Worm (Caenorhabditis elegans) whole organism, young adult: ENCODE measurements around the gene C25H3.10.

Experiments used
- F39B2.1 ChIP-seq: fragments of 200-800 bp; sonication (Bioruptor generic); IDR thresholded peaks from 2 replicates; pipeline ENCODE4 v1.3.6; 2022; ENCODE audit warnings: missing genetic modification reagents, missing genetic modification characterization, missing compliant biosample characterization
- K11D2.4 ChIP-seq: fragments of 200-800 bp; sonication (Bioruptor generic); IDR thresholded peaks from 2 replicates; pipeline ENCODE4 v1.3.6; 2022; ENCODE audit warnings: missing genetic modification reagents, missing genetic modification characterization, missing compliant biosample characterization
- K12H6.12 ChIP-seq: fragments of 200-800 bp; sonication (Bioruptor generic); optimal IDR thresholded peaks from 2 replicates; lab custom pipeline; 2018; ENCODE audit warnings: mild to moderate bottlenecking, missing genetic modification characterization, missing compliant biosample characterization
- Y67H2A.10 ChIP-seq: fragments of 200-800 bp; sonication (Bioruptor generic); conservative IDR thresholded peaks from 2 replicates; pipeline ENCODE4 v1.3.6; 2022; ENCODE audit warnings: missing genetic modification reagents, missing genetic modification characterization, missing compliant biosample characterization
- akir-1 ChIP-seq: fragments of 200-800 bp; sonication (Bioruptor generic); optimal IDR thresholded peaks from 2 replicates; lab custom pipeline; 2018; ENCODE audit warnings: mild to moderate bottlenecking, missing genetic modification characterization, moderate library complexity, missing compliant biosample characterization
- ama-1 ChIP-seq, 3 experiments: fragments of 150-350 bp in 1 of 3; sonication (generic microtip) in 2 of 3; optimal IDR thresholded peaks; 2 replicates each; lab custom pipeline; 2014 to 2018; ENCODE audit warnings: missing biosample characterization in 2 of 3, missing genetic modification characterization in 2 of 3, missing genetic modification reagents in 2 of 3
- aptf-2 ChIP-seq: fragments of 200-800 bp; sonication (Bioruptor generic); conservative IDR thresholded peaks from 2 replicates; pipeline ENCODE4 v1.3.6; 2022; ENCODE audit warnings: missing genetic modification reagents, missing genetic modification characterization, missing compliant biosample characterization
- atf-7 ChIP-seq: sonication (generic microtip); optimal IDR thresholded peaks from 2 replicates; lab custom pipeline; 2017; ENCODE audit warnings: mild to moderate bottlenecking, missing genetic modification characterization, missing compliant biosample characterization
- attf-6 ChIP-seq: fragments of 200-800 bp; sonication (Bioruptor generic); IDR thresholded peaks from 2 replicates; pipeline ENCODE4 v1.3.6; 2022; ENCODE audit warnings: missing genetic modification reagents, missing genetic modification characterization, missing compliant biosample characterization
- bed-1 ChIP-seq: fragments of 200-800 bp; sonication (Bioruptor generic); IDR thresholded peaks from 2 replicates; pipeline ENCODE4 v1.3.6; 2022; ENCODE audit warnings: missing genetic modification reagents, missing genetic modification characterization, missing compliant biosample characterization
- bed-2 ChIP-seq: fragments of 200-800 bp; sonication (Bioruptor generic); IDR thresholded peaks from 2 replicates; pipeline ENCODE4 v1.3.6; 2022; ENCODE audit warnings: missing genetic modification reagents, missing genetic modification characterization, missing compliant biosample characterization
- ccch-3 ChIP-seq: fragments of 200-800 bp; sonication (Bioruptor generic); optimal IDR thresholded peaks from 2 replicates; lab custom pipeline; 2018; ENCODE audit warnings: mild to moderate bottlenecking, missing genetic modification characterization, missing compliant biosample characterization
- cebp-2 ChIP-seq: fragments of 200-800 bp; sonication (Bioruptor generic); IDR thresholded peaks from 2 replicates; pipeline ENCODE4 v1.3.6; 2022; ENCODE audit warnings: missing genetic modification characterization, missing compliant biosample characterization
- ceh-58 ChIP-seq: fragments of 200-800 bp; sonication (Bioruptor generic); IDR thresholded peaks from 2 replicates; pipeline ENCODE4 v1.3.6; 2022; ENCODE audit warnings: missing genetic modification characterization, missing compliant biosample characterization
- die-1 ChIP-seq: sonication (generic microtip); optimal IDR thresholded peaks from 2 replicates; lab custom pipeline; 2016; ENCODE audit warnings: missing genotype, mild to moderate bottlenecking, missing genetic modification characterization, missing compliant biosample characterization
- dox-1 ChIP-seq: fragments of 200-800 bp; sonication (Bioruptor generic); IDR thresholded peaks from 2 replicates; pipeline ENCODE4 v1.3.6; 2022; ENCODE audit warnings: missing genetic modification reagents, missing genetic modification characterization, missing compliant biosample characterization
- dpff-1 ChIP-seq: sonication (generic microtip); optimal IDR thresholded peaks from 2 replicates; lab custom pipeline; 2017; ENCODE audit warnings: mild to moderate bottlenecking, missing genetic modification characterization, missing compliant biosample characterization
- egl-18 ChIP-seq: fragments of 200-800 bp; sonication (Bioruptor generic); IDR thresholded peaks from 2 replicates; pipeline ENCODE4 v1.3.6; 2022; ENCODE audit warnings: missing genetic modification reagents, missing genetic modification characterization, missing compliant biosample characterization
- egrh-3 ChIP-seq: fragments of 200-800 bp; sonication (Bioruptor generic); IDR thresholded peaks from 2 replicates; pipeline ENCODE4 v1.3.6; 2022; ENCODE audit warnings: missing genetic modification reagents, missing genetic modification characterization, missing compliant biosample characterization
- hlh-26 ChIP-seq: fragments of 200-800 bp; sonication (Bioruptor generic); conservative IDR thresholded peaks from 2 replicates; pipeline ENCODE4 v1.3.6; 2022; ENCODE audit warnings: missing genetic modification reagents, missing genetic modification characterization, missing compliant biosample characterization
- hsf-1 ChIP-seq: fragments of 200-800 bp; sonication (Bioruptor generic); IDR thresholded peaks from 2 replicates; pipeline ENCODE4 v1.3.6; 2022; ENCODE audit warnings: missing genetic modification reagents, missing genetic modification characterization, missing compliant biosample characterization
- lag-1 ChIP-seq: fragments of 200-800 bp; sonication (Bioruptor generic); IDR thresholded peaks from 2 replicates; pipeline ENCODE4 v1.3.6; 2022; ENCODE audit warnings: missing genetic modification reagents, missing genetic modification characterization, missing compliant biosample characterization
- let-607 ChIP-seq, 2 experiments: fragments of 200-800 bp in 1 of 2; sonication (Bioruptor generic) in 1 of 2; sonication (generic microtip) in 1 of 2; optimal IDR thresholded peaks; 2 replicates each; lab custom pipeline; 2016 to 2018; ENCODE audit warnings: mild to moderate bottlenecking in 2 of 2, missing compliant biosample characterization in 2 of 2, missing genetic modification characterization in 2 of 2, moderate library complexity in 2 of 2, missing genotype in 1 of 2
- lin-26 ChIP-seq: fragments of 200-800 bp; sonication (Bioruptor generic); IDR thresholded peaks from 2 replicates; pipeline ENCODE4 v1.3.6; 2022; ENCODE audit warnings: missing genetic modification reagents, missing genetic modification characterization, missing compliant biosample characterization
- lin-35 ChIP-seq, 3 experiments: fragments of 150-350 bp in 2 of 3; sonication (generic microtip) in 1 of 3; optimal IDR thresholded peaks; 2 replicates each; lab custom pipeline; 2014 to 2018; ENCODE audit warnings: missing biosample characterization in 3 of 3, missing genetic modification characterization in 3 of 3, missing genetic modification reagents in 3 of 3
- lin-40 ChIP-seq: sonication (generic microtip); optimal IDR thresholded peaks from 2 replicates; lab custom pipeline; 2016; ENCODE audit warnings: missing genetic modification characterization, mild to moderate bottlenecking, missing compliant biosample characterization, missing genotype, missing genetic modification reagents
- lin-54 ChIP-seq: fragments of 200-800 bp; sonication (Bioruptor generic); optimal IDR thresholded peaks from 2 replicates; lab custom pipeline; 2018; ENCODE audit warnings: mild to moderate bottlenecking, missing genetic modification characterization, missing compliant biosample characterization
- lir-1 ChIP-seq: fragments of 200-800 bp; sonication (Bioruptor generic); conservative IDR thresholded peaks from 2 replicates; pipeline ENCODE4 v1.3.6; 2022; ENCODE audit warnings: missing genetic modification reagents, missing genetic modification characterization, missing compliant biosample characterization
- lsl-1 ChIP-seq: fragments of 200-800 bp; sonication (Bioruptor generic); optimal IDR thresholded peaks from 2 replicates; lab custom pipeline; 2018; ENCODE audit warnings: mild to moderate bottlenecking, missing genetic modification characterization, moderate library complexity, missing compliant biosample characterization
- lsy-27 ChIP-seq: sonication (generic microtip); optimal IDR thresholded peaks from 2 replicates; lab custom pipeline; 2017; ENCODE audit warnings: missing genetic modification characterization, mild to moderate bottlenecking, missing compliant biosample characterization, antibody characterized with exemption, missing genotype, borderline replicate concordance; ENCODE audit not compliant: insufficient read depth
- madf-8 ChIP-seq: fragments of 200-800 bp; sonication (Bioruptor generic); conservative IDR thresholded peaks from 2 replicates; pipeline ENCODE4 v1.3.6; 2022; ENCODE audit warnings: missing genetic modification reagents, missing genetic modification characterization, missing compliant biosample characterization
- mes-4 ChIP-seq: sonication (generic microtip); optimal IDR thresholded peaks from 2 replicates; lab custom pipeline; 2016; ENCODE audit warnings: missing genotype, missing genetic modification characterization, missing compliant biosample characterization
- mxl-1 ChIP-seq: sonication (generic microtip); optimal IDR thresholded peaks from 2 replicates; lab custom pipeline; 2016; ENCODE audit warnings: missing genetic modification characterization, missing compliant biosample characterization
- nfya-1 ChIP-seq: sonication (generic microtip); optimal IDR thresholded peaks from 2 replicates; lab custom pipeline; 2017; ENCODE audit warnings: antibody characterized with exemption, missing compliant biosample characterization, missing genetic modification characterization, borderline replicate concordance; ENCODE audit not compliant: insufficient read depth
- nfya-2 ChIP-seq: fragments of 200-800 bp; sonication (Bioruptor generic); IDR thresholded peaks from 2 replicates; pipeline ENCODE4 v1.3.6; 2022; ENCODE audit warnings: missing genetic modification reagents, missing genetic modification characterization, missing compliant biosample characterization
- rcor-1 ChIP-seq: fragments of 200-800 bp; sonication (Bioruptor generic); IDR thresholded peaks from 2 replicates; pipeline ENCODE4 v1.3.6; 2022; ENCODE audit warnings: missing genetic modification reagents, missing genetic modification characterization, missing compliant biosample characterization
- rec-8 ChIP-seq, 2 experiments: sonication (generic microtip); optimal IDR thresholded peaks; 2 replicates each; lab custom pipeline; 2016; ENCODE audit warnings: mild to moderate bottlenecking in 2 of 2, missing genetic modification characterization in 2 of 2, missing genetic modification reagents in 2 of 2, missing genotype in 2 of 2, missing biosample characterization in 1 of 2, missing compliant biosample characterization in 1 of 2, moderate library complexity in 1 of 2
- rpc-1 ChIP-seq, 2 experiments: fragments of 150-350 bp in 1 of 2; sonication (generic microtip) in 1 of 2; optimal IDR thresholded peaks; 2 replicates each; lab custom pipeline; 2014 to 2018; ENCODE audit warnings: missing biosample characterization in 1 of 2, missing genetic modification characterization in 1 of 2, missing genetic modification reagents in 1 of 2, missing genotype in 1 of 2
- somi-1 ChIP-seq: fragments of 200-800 bp; sonication (Bioruptor generic); optimal IDR thresholded peaks from 2 replicates; lab custom pipeline; 2018; ENCODE audit warnings: mild to moderate bottlenecking, missing genetic modification characterization, missing compliant biosample characterization
- tlf-1 ChIP-seq: fragments of 200-800 bp; sonication (Bioruptor generic); optimal IDR thresholded peaks from 2 replicates; lab custom pipeline; 2018; ENCODE audit warnings: mild to moderate bottlenecking, missing genetic modification characterization, missing compliant biosample characterization
- xnd-1 ChIP-seq: sonication (generic microtip); optimal IDR thresholded peaks from 2 replicates; lab custom pipeline; 2016; ENCODE audit warnings: missing genotype, missing genetic modification reagents, missing genetic modification characterization, missing compliant biosample characterization
- ztf-18 ChIP-seq: sonication (generic microtip); optimal IDR thresholded peaks from 2 replicates; lab custom pipeline; 2016; ENCODE audit warnings: missing genotype, mild to moderate bottlenecking, missing genetic modification characterization, missing compliant biosample characterization
- ztf-25 ChIP-seq: fragments of 200-800 bp; sonication (Bioruptor generic); IDR thresholded peaks from 2 replicates; pipeline ENCODE4 v1.3.6; 2022; ENCODE audit warnings: missing genetic modification reagents, missing genetic modification characterization, missing compliant biosample characterization
- ztf-28 ChIP-seq: fragments of 200-800 bp; sonication (Bioruptor generic); IDR thresholded peaks from 2 replicates; pipeline ENCODE4 v1.3.6; 2022; ENCODE audit warnings: missing genetic modification reagents, missing genetic modification characterization, missing compliant biosample characterization

The C25H3.10 gene

DNA sequence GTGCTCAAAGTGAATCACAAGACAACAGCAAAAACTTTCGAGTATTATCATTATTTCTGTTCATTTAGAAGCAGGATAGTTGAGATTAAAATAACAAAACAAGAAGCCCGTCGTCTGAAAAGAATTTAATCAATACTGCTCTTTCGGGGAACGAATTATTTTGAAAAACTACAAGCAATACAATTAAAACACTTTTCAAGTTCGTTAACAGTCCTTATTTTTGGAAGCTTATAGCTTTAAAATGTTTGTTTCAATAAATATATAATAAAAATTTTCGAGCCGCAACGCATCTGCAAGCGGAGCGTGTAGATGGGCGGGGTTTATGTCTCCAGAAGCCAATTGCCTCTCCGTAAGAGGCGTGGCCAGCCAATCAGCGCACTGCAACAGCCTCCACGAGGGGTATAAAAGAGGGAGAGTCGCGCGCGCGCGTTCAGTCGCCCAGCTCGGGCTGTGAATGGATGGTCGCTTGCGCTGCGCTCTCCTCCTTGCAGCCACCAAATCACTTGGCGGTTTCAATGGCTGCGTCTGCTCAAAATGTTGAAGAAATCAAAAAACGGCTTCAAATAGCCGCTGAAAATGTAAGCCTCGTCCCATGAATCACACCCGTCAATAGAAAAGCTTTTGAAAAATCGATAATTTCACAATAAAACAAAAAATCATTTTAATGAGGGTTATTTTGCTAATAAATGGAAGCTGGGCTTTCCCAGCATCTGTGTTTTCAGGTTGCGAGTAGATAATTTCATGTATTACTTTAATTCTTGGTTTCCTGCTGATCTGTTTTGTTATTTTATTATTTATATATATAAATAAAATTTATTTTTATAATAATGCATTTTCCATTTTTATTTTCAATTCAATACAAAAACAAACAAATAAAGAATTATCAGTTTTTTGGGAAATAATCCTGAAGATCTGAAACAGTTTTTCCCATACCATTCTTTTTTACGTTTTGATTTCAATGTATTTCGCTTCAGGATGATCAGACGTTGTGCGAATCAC, 37.7 kb downstream of the C25H3.10 start, which contains the start of the genes ift-43 and mdt-26:
ift-43 (minus strand) TSS at position 51 of the 999 bp plus-strand sequence.
mdt-26 (plus strand) TSS at position 446 of the 999 bp plus-strand sequence.
- TF ChIP-seq lin-40 (tag; lab: Kevin White, UChicago) (peak; percentile 87), hlh-26 (GFP tag; lab: Robert Waterston, UW) (no peak), mxl-1 (tag; lab: Kevin White, UChicago) (no peak), xnd-1 (tag; lab: Kevin White, UChicago) (no peak), mes-4 (tag; lab: Kevin White, UChicago) (no peak), aptf-2 (GFP tag; lab: Robert Waterston, UW) (no peak), K11D2.4 (GFP tag; lab: Robert Waterston, UW) (peak; percentile 91), lin-35 (GFP tag; optimal IDR thresholded peaks at IDR 0.05; lab: Kevin White, UChicago) (peak in 2 of 3 experiments; percentile 0 to 60), egl-18 (GFP tag; lab: Robert Waterston, UW) (peak; percentile 86; the same call in 1 of the 2 replicates), rpc-1 (optimal IDR thresholded peaks at IDR 0.05; lab: Kevin White, UChicago) (peak; percentile 6), rpc-1 (tag; optimal IDR thresholded peaks at IDR 0.05; lab: Kevin White, UChicago) (no peak), dox-1 (GFP tag; lab: Robert Waterston, UW) (peak; percentile 87), ztf-28 (GFP tag; lab: Robert Waterston, UW) (peak; percentile 88), F39B2.1 (GFP tag; lab: Robert Waterston, UW) (no peak), ztf-25 (no peak), ceh-58 (GFP tag; lab: Robert Waterston, UW) (no peak), cebp-2 (GFP tag; lab: Robert Waterston, UW) (0 out of 2 replicates have a peak, but pooled peaks have one; percentile 40), bed-1 (GFP tag; lab: Robert Waterston, UW) (0 out of 2 replicates have a peak, but pooled peaks have one; percentile 86), somi-1 (GFP tag; lab: Kevin White, UChicago) (no peak), nfya-2 (GFP tag; lab: Robert Waterston, UW) (peak; percentile 100), K12H6.12 (no peak), ama-1 (optimal IDR thresholded peaks at IDR 0.05; lab: Kevin White, UChicago) (peak; percentile 99), ama-1 (GFP tag; optimal IDR thresholded peaks at IDR 0.05; lab: Kevin White, UChicago) (peak in 1 of 2 experiments; percentile 61), rcor-1 (GFP tag; lab: Robert Waterston, UW) (no peak; the same call in 1 of the 2 replicates), lin-54 (GFP tag; lab: Kevin White, UChicago) (peak; percentile 67), die-1 (tag; lab: Kevin White, UChicago) (no peak), dpff-1 (no peak), atf-7 (tag; lab: Kevin White, UChicago) (peak; percentile 3), madf-8 (GFP tag; lab: Robert Waterston, UW) (peak; percentile 10), lag-1 (GFP tag; lab: Robert Waterston, UW) (no peak), akir-1 (no peak), lsy-27 (tag; lab: Kevin White, UChicago) (peak; percentile 41), rec-8 (tag; optimal IDR thresholded peaks at IDR 0.05; lab: Kevin White, UChicago) (peak; percentile 11 to 40), attf-6 (GFP tag; lab: Robert Waterston, UW) (no peak), egrh-3 (peak; percentile 95), lir-1 (peak; percentile 48; the same call in 1 of the 2 replicates), hsf-1 (GFP tag; lab: Robert Waterston, UW) (no peak), ztf-18 (peak; percentile 25), nfya-1 (tag; lab: Kevin White, UChicago) (no peak), ccch-3 (GFP tag; lab: Kevin White, UChicago) (peak; percentile 32), let-607 (tag; optimal IDR thresholded peaks at IDR 0.05; lab: Kevin White, UChicago) (no peak), tlf-1 (GFP tag; lab: Kevin White, UChicago) (no peak), lsl-1 (peak; percentile 64), Y67H2A.10 (peak; percentile 71; the same call in 1 of the 2 replicates), lin-26 (GFP tag; lab: Robert Waterston, UW) (peak; percentile 61), bed-2 (GFP tag; lab: Robert Waterston, UW) (peak; percentile 55; the same call in 1 of the 2 replicates)
